Fruit fly (Drosophila melanogaster): ENCODE measurements around the gene Helz.
A peak's percentile ranks its signal among the peaks of the same experiment; 100 is the strongest.

Helz gene

dm6 chr3L:14784241-14784948 is 5.3 kb upstream of the Helz start:
- no peak for TF ChIP-seq cic (GFP tag; optimal IDR thresholded peaks at IDR 0.05)
- peak; percentile 90 for TF ChIP-seq kay (GFP tag; ENCODE audit: borderline replicate concordance)

- TF ChIP-seq Crg-1 (GFP tag; optimal IDR thresholded peaks at IDR 0.05), result peak; percentile 17
- TF ChIP-seq CG11617 (GFP tag; optimal IDR thresholded peaks at IDR 0.05), result peak; percentile 56
- no peak for TF ChIP-seq tj (GFP tag; optimal IDR thresholded peaks at IDR 0.05)
- TF ChIP-seq cnc (optimal IDR thresholded peaks at IDR 0.05), result no peak
- TF ChIP-seq toe (GFP tag; optimal IDR thresholded peaks at IDR 0.05), result peak; percentile 42
- no peak for TF ChIP-seq Clk (GFP tag; optimal IDR thresholded peaks at IDR 0.05)
- TF ChIP-seq kay (GFP tag; ENCODE audit: borderline replicate concordance), result no peak
- TF ChIP-seq CG33017 (tag; optimal IDR thresholded peaks at IDR 0.05), result peak; percentile 66
- no peak for TF ChIP-seq bab1 (GFP tag; optimal IDR thresholded peaks at IDR 0.05)
- no peak for TF ChIP-seq Mnt (GFP tag; optimal IDR thresholded peaks at IDR 0.05)
- TF ChIP-seq CG7045 (GFP tag; optimal IDR thresholded peaks at IDR 0.05), result peak; percentile 85
- TF ChIP-seq CG7101 (tag; optimal IDR thresholded peaks at IDR 0.05), result peak; percentile 54
- TF ChIP-seq ovo (GFP tag; optimal IDR thresholded peaks at IDR 0.05), result no peak
- TF ChIP-seq pad (GFP tag; optimal IDR thresholded peaks at IDR 0.05), result peak; percentile 22
- no peak for TF ChIP-seq cic (GFP tag; optimal IDR thresholded peaks at IDR 0.05)
- peak; percentile 61 for TF ChIP-seq CG14711 (tag; optimal IDR thresholded peaks at IDR 0.05)
- peak; percentile 40 for TF ChIP-seq CG12768 (GFP tag; optimal IDR thresholded peaks at IDR 0.05)
- TF ChIP-seq CG1620 (GFP tag; optimal IDR thresholded peaks at IDR 0.05), result peak; percentile 25
- TF ChIP-seq CG5204 (GFP tag; optimal IDR thresholded peaks at IDR 0.05), result peak; percentile 69
- TF ChIP-seq Hr96 (GFP tag; optimal IDR thresholded peaks at IDR 0.05), result peak; percentile 45
Observed at dm6 chr3L:14784949-14785408, 4.8 kb upstream of the Helz start.

- peak; percentile 73 for TF ChIP-seq CG5204 (GFP tag; optimal IDR thresholded peaks at IDR 0.05)
- TF ChIP-seq kay (GFP tag; ENCODE audit: borderline replicate concordance), result no peak
- TF ChIP-seq CG7045 (GFP tag; optimal IDR thresholded peaks at IDR 0.05), result peak; percentile 75
- TF ChIP-seq CG12768 (GFP tag; optimal IDR thresholded peaks at IDR 0.05), result peak; percentile 75
- peak; percentile 24 for TF ChIP-seq CG33017 (tag; optimal IDR thresholded peaks at IDR 0.05)
- TF ChIP-seq cic (GFP tag; optimal IDR thresholded peaks at IDR 0.05), result no peak
- TF ChIP-seq Crg-1 (GFP tag; optimal IDR thresholded peaks at IDR 0.05), result no peak
- no peak for TF ChIP-seq ovo (GFP tag; optimal IDR thresholded peaks at IDR 0.05)
- TF ChIP-seq Mnt (GFP tag; optimal IDR thresholded peaks at IDR 0.05), result peak; percentile 3
- no peak for TF ChIP-seq tj (GFP tag; optimal IDR thresholded peaks at IDR 0.05)
- peak; percentile 56 for TF ChIP-seq CG1620 (GFP tag; optimal IDR thresholded peaks at IDR 0.05)
- peak; percentile 59 for TF ChIP-seq toe (GFP tag; optimal IDR thresholded peaks at IDR 0.05)
- TF ChIP-seq CG7101 (tag; optimal IDR thresholded peaks at IDR 0.05), result peak; percentile 16
- TF ChIP-seq Clk (GFP tag; optimal IDR thresholded peaks at IDR 0.05), result peak; percentile 69
- no peak for TF ChIP-seq CG11617 (GFP tag; optimal IDR thresholded peaks at IDR 0.05)
- TF ChIP-seq bab1 (GFP tag; optimal IDR thresholded peaks at IDR 0.05), result peak; percentile 74
- TF ChIP-seq CG14711 (tag; optimal IDR thresholded peaks at IDR 0.05), result peak; percentile 59
- peak; percentile 66 for TF ChIP-seq Hr96 (GFP tag; optimal IDR thresholded peaks at IDR 0.05)
- peak; percentile 29 for TF ChIP-seq pad (GFP tag; optimal IDR thresholded peaks at IDR 0.05)
- no peak for TF ChIP-seq cnc (optimal IDR thresholded peaks at IDR 0.05)
Observed at dm6 chr3L:14785492-14785916, 4.2 kb upstream of the Helz start.

dm6 chr3L:14786230-14786850 is 3.4 kb upstream of the Helz start, which contains the start of the genes bmm and Tdrd3:
bmm (minus strand) TSS chr3L:14786412.
Tdrd3 (plus strand) TSS chr3L:14786791.
- TF ChIP-seq Mnt (GFP tag; optimal IDR thresholded peaks at IDR 0.05) (peak; percentile 57), CG7045 (GFP tag; optimal IDR thresholded peaks at IDR 0.05) (peak; percentile 82), bab1 (GFP tag; optimal IDR thresholded peaks at IDR 0.05) (peak; percentile 88), CG1620 (GFP tag; optimal IDR thresholded peaks at IDR 0.05) (peak; percentile 63), ovo (GFP tag; optimal IDR thresholded peaks at IDR 0.05) (peak; percentile 69), kay (GFP tag; ENCODE audit: borderline replicate concordance) (no peak), Clk (GFP tag; optimal IDR thresholded peaks at IDR 0.05) (peak; percentile 77), CG14711 (tag; optimal IDR thresholded peaks at IDR 0.05) (peak; percentile 80), pad (GFP tag; optimal IDR thresholded peaks at IDR 0.05) (peak; percentile 73), tj (GFP tag; optimal IDR thresholded peaks at IDR 0.05) (peak; percentile 80), Hr96 (GFP tag; optimal IDR thresholded peaks at IDR 0.05) (peak; percentile 55), Crg-1 (GFP tag; optimal IDR thresholded peaks at IDR 0.05) (peak; percentile 69), cic (GFP tag; optimal IDR thresholded peaks at IDR 0.05) (peak; percentile 53), CG7101 (tag; optimal IDR thresholded peaks at IDR 0.05) (peak; percentile 91), CG11617 (GFP tag; optimal IDR thresholded peaks at IDR 0.05) (peak; percentile 93), CG12768 (GFP tag; optimal IDR thresholded peaks at IDR 0.05) (peak; percentile 64), CG33017 (tag; optimal IDR thresholded peaks at IDR 0.05) (peak; percentile 71), cnc (optimal IDR thresholded peaks at IDR 0.05) (no peak), CG5204 (GFP tag; optimal IDR thresholded peaks at IDR 0.05) (peak; percentile 73), toe (GFP tag; optimal IDR thresholded peaks at IDR 0.05) (peak; percentile 82)

dm6 chr3L:14790127-14790589 is 423 bp downstream of the Helz start:
- TF ChIP-seq toe (GFP tag; optimal IDR thresholded peaks at IDR 0.05), result peak; percentile 93
- no peak for TF ChIP-seq cnc (optimal IDR thresholded peaks at IDR 0.05)
- peak; percentile 91 for TF ChIP-seq Mnt (GFP tag; optimal IDR thresholded peaks at IDR 0.05)
- peak; percentile 90 for TF ChIP-seq CG7101 (tag; optimal IDR thresholded peaks at IDR 0.05)
- TF ChIP-seq CG12768 (GFP tag; optimal IDR thresholded peaks at IDR 0.05), result peak; percentile 96
- TF ChIP-seq CG7045 (GFP tag; optimal IDR thresholded peaks at IDR 0.05), result peak; percentile 84
- peak; percentile 87 for TF ChIP-seq Clk (GFP tag; optimal IDR thresholded peaks at IDR 0.05)
- peak; percentile 97 for TF ChIP-seq CG1620 (GFP tag; optimal IDR thresholded peaks at IDR 0.05)
- TF ChIP-seq cic (GFP tag; optimal IDR thresholded peaks at IDR 0.05), result peak; percentile 68
- TF ChIP-seq Hr96 (GFP tag; optimal IDR thresholded peaks at IDR 0.05), result peak; percentile 95
- peak; percentile 93 for TF ChIP-seq CG5204 (GFP tag; optimal IDR thresholded peaks at IDR 0.05)
- no peak for TF ChIP-seq kay (GFP tag; ENCODE audit: borderline replicate concordance)
- TF ChIP-seq CG33017 (tag; optimal IDR thresholded peaks at IDR 0.05), result peak; percentile 75
- peak; percentile 88 for TF ChIP-seq tj (GFP tag; optimal IDR thresholded peaks at IDR 0.05)
- peak; percentile 79 for TF ChIP-seq CG11617 (GFP tag; optimal IDR thresholded peaks at IDR 0.05)
- TF ChIP-seq ovo (GFP tag; optimal IDR thresholded peaks at IDR 0.05), result peak; percentile 90
- peak; percentile 97 for TF ChIP-seq Crg-1 (GFP tag; optimal IDR thresholded peaks at IDR 0.05)
- TF ChIP-seq pad (GFP tag; optimal IDR thresholded peaks at IDR 0.05), result peak; percentile 82
- peak; percentile 83 for TF ChIP-seq CG14711 (tag; optimal IDR thresholded peaks at IDR 0.05)
- TF ChIP-seq bab1 (GFP tag; optimal IDR thresholded peaks at IDR 0.05), result peak; percentile 74

Measured in whole organism, adult.